Worm (Caenorhabditis elegans) whole organism, late embryonic: ENCODE data around the gene dnj-25.

Source experiments
- C38D4.7 ChIP-seq: fragments of 200-800 bp; sonication (Bioruptor generic); optimal IDR thresholded peaks from 2 replicates; lab custom pipeline; 2018; ENCODE audit warnings: mild to moderate bottlenecking, missing genetic modification characterization, moderate library complexity, missing compliant biosample characterization
- F13H6.1 ChIP-seq: sonication (generic microtip); optimal IDR thresholded peaks from 2 replicates; lab custom pipeline; 2016; ENCODE audit warnings: missing genetic modification characterization, missing compliant biosample characterization
- K09A11.1 ChIP-seq: sonication (generic microtip); optimal IDR thresholded peaks from 2 replicates; lab custom pipeline; 2017; ENCODE audit warnings: antibody characterized with exemption, mild to moderate bottlenecking, missing genetic modification characterization, missing compliant biosample characterization; ENCODE audit not compliant: insufficient read depth
- ama-1 ChIP-seq: fragments of 150-350 bp; optimal IDR thresholded peaks from 2 replicates; lab custom pipeline; 2014
- ceh-14 ChIP-seq: sonication (generic microtip); optimal IDR thresholded peaks from 2 replicates; lab custom pipeline; 2016; ENCODE audit warnings: missing genotype, missing genetic modification characterization, missing compliant biosample characterization
- ceh-18 ChIP-seq: sonication (generic microtip); optimal IDR thresholded peaks from 2 replicates; lab custom pipeline; 2016; ENCODE audit warnings: missing genetic modification characterization, missing compliant biosample characterization
- ceh-2 ChIP-seq: sonication (generic microtip); optimal IDR thresholded peaks from 2 replicates; lab custom pipeline; 2016; ENCODE audit warnings: missing genotype, missing genetic modification characterization, missing compliant biosample characterization
- ceh-22 ChIP-seq: sonication (generic microtip); optimal IDR thresholded peaks from 2 replicates; lab custom pipeline; 2017; ENCODE audit warnings: missing biosample characterization, missing genetic modification characterization
- ceh-24 ChIP-seq: sonication (generic microtip); optimal IDR thresholded peaks from 2 replicates; lab custom pipeline; 2016; ENCODE audit warnings: mild to moderate bottlenecking, missing genetic modification characterization, missing compliant biosample characterization
- ceh-30 ChIP-seq: fragments of 150-350 bp; optimal IDR thresholded peaks from 2 replicates; lab custom pipeline; 2014; ENCODE audit warnings: missing biosample characterization, missing genetic modification characterization
- ceh-31 ChIP-seq: sonication (generic microtip); optimal IDR thresholded peaks from 2 replicates; lab custom pipeline; 2016; ENCODE audit warnings: missing genetic modification characterization, missing compliant biosample characterization
- ceh-34 ChIP-seq: sonication (generic microtip); optimal IDR thresholded peaks from 2 replicates; lab custom pipeline; 2016; ENCODE audit warnings: mild to moderate bottlenecking, missing genetic modification characterization, missing compliant biosample characterization
- ceh-48 ChIP-seq: sonication (generic microtip); optimal IDR thresholded peaks from 2 replicates; lab custom pipeline; 2016; ENCODE audit warnings: missing genetic modification characterization, inconsistent platforms, missing compliant biosample characterization
- ceh-9 ChIP-seq: sonication (generic microtip); optimal IDR thresholded peaks from 2 replicates; lab custom pipeline; 2016; ENCODE audit warnings: mild to moderate bottlenecking, missing genetic modification characterization, inconsistent platforms, missing compliant biosample characterization
- che-1 ChIP-seq: sonication (generic microtip); optimal IDR thresholded peaks from 2 replicates; lab custom pipeline; 2016; ENCODE audit warnings: mild to moderate bottlenecking, missing genetic modification characterization, missing compliant biosample characterization
- elt-2 ChIP-seq: sonication (generic microtip); optimal IDR thresholded peaks from 2 replicates; lab custom pipeline; 2016; ENCODE audit warnings: missing genetic modification reagents, missing genetic modification characterization, missing compliant biosample characterization
- elt-4 ChIP-seq: sonication (generic microtip); optimal IDR thresholded peaks from 2 replicates; lab custom pipeline; 2016; ENCODE audit warnings: missing genetic modification characterization, missing compliant biosample characterization
- eyg-1 ChIP-seq: sonication (generic microtip); optimal IDR thresholded peaks from 2 replicates; lab custom pipeline; 2016; ENCODE audit warnings: missing genotype, missing genetic modification characterization, missing compliant biosample characterization
- fax-1 ChIP-seq: sonication (generic microtip); optimal IDR thresholded peaks from 2 replicates; lab custom pipeline; 2016; ENCODE audit warnings: missing genotype, missing genetic modification characterization, missing compliant biosample characterization
- fkh-10 ChIP-seq: fragments of 150-350 bp; optimal IDR thresholded peaks from 2 replicates; lab custom pipeline; 2014; ENCODE audit warnings: missing biosample characterization, missing genetic modification reagents, missing genetic modification characterization
- gmeb-2 ChIP-seq: sonication (generic microtip); optimal IDR thresholded peaks from 2 replicates; lab custom pipeline; 2016; ENCODE audit warnings: missing genetic modification characterization, inconsistent platforms, missing compliant biosample characterization
- hlh-15 ChIP-seq: sonication (generic microtip); optimal IDR thresholded peaks from 2 replicates; lab custom pipeline; 2016; ENCODE audit warnings: missing genetic modification characterization, missing compliant biosample characterization
- hlh-30 ChIP-seq: sonication (generic microtip); optimal IDR thresholded peaks from 2 replicates; lab custom pipeline; 2017; ENCODE audit warnings: antibody characterized with exemption, missing genetic modification characterization, missing compliant biosample characterization; ENCODE audit not compliant: insufficient read depth
- hlh-8 ChIP-seq: sonication (generic microtip); optimal IDR thresholded peaks from 2 replicates; lab custom pipeline; 2016; ENCODE audit warnings: missing genotype, missing genetic modification characterization, missing compliant biosample characterization
- lim-6 ChIP-seq: sonication (generic microtip); optimal IDR thresholded peaks from 2 replicates; lab custom pipeline; 2016; ENCODE audit warnings: missing genetic modification characterization, missing compliant biosample characterization
- lin-11 ChIP-seq: fragments of 200-800 bp; sonication (Bioruptor generic); optimal IDR thresholded peaks from 2 replicates; lab custom pipeline; 2018; ENCODE audit warnings: mild to moderate bottlenecking, missing genetic modification characterization, missing compliant biosample characterization
- mec-3 ChIP-seq: sonication (generic microtip); optimal IDR thresholded peaks from 2 replicates; lab custom pipeline; 2016; ENCODE audit warnings: borderline replicate concordance, missing genetic modification characterization, missing compliant biosample characterization
- nfya-1 ChIP-seq: sonication (generic microtip); optimal IDR thresholded peaks from 2 replicates; lab custom pipeline; 2017; ENCODE audit warnings: missing genetic modification characterization, mild to moderate bottlenecking, missing compliant biosample characterization, antibody characterized with exemption, moderate library complexity
- nhr-232 ChIP-seq: sonication (generic microtip); optimal IDR thresholded peaks from 2 replicates; lab custom pipeline; 2016; ENCODE audit warnings: missing genetic modification characterization, missing compliant biosample characterization
- odd-2 ChIP-seq: sonication (generic microtip); optimal IDR thresholded peaks from 2 replicates; lab custom pipeline; 2017; ENCODE audit warnings: antibody characterized with exemption, mild to moderate bottlenecking, missing genetic modification characterization, missing compliant biosample characterization
- pag-3 ChIP-seq: sonication (generic microtip); optimal IDR thresholded peaks from 2 replicates; lab custom pipeline; 2016; ENCODE audit warnings: missing compliant biosample characterization, missing genetic modification characterization, borderline replicate concordance
- pat-9 ChIP-seq: fragments of 200-800 bp; sonication (Bioruptor generic); optimal IDR thresholded peaks from 2 replicates; lab custom pipeline; 2018; ENCODE audit warnings: mild to moderate bottlenecking, missing genetic modification characterization, moderate library complexity, missing compliant biosample characterization
- pax-1 ChIP-seq: fragments of 150-350 bp; optimal IDR thresholded peaks from 2 replicates; lab custom pipeline; 2014; ENCODE audit warnings: missing biosample characterization, missing genetic modification characterization
- pha-2 ChIP-seq: sonication (generic microtip); optimal IDR thresholded peaks from 2 replicates; lab custom pipeline; 2017; ENCODE audit warnings: mild to moderate bottlenecking, missing genetic modification characterization, missing compliant biosample characterization
- pros-1 ChIP-seq: fragments of 150-350 bp; optimal IDR thresholded peaks from 2 replicates; lab custom pipeline; 2014; ENCODE audit warnings: missing biosample characterization, missing genetic modification reagents, missing genetic modification characterization
- rnt-1 ChIP-seq: sonication (generic microtip); optimal IDR thresholded peaks from 2 replicates; lab custom pipeline; 2016; ENCODE audit warnings: missing genetic modification characterization, missing compliant biosample characterization
- syd-9 ChIP-seq: sonication (generic microtip); optimal IDR thresholded peaks from 2 replicates; lab custom pipeline; 2016; ENCODE audit warnings: mild to moderate bottlenecking, missing genetic modification characterization, moderate library complexity, missing compliant biosample characterization
- tbx-2 ChIP-seq: sonication (generic microtip); optimal IDR thresholded peaks from 2 replicates; lab custom pipeline; 2016; ENCODE audit warnings: missing genetic modification characterization, missing compliant biosample characterization
- tbx-7 ChIP-seq: sonication (generic microtip); optimal IDR thresholded peaks from 2 replicates; lab custom pipeline; 2016; ENCODE audit warnings: missing genotype, missing genetic modification characterization, missing compliant biosample characterization
- unc-3 ChIP-seq, 2 experiments: fragments of 200-800 bp in 1 of 2; sonication (Bioruptor generic) in 1 of 2; sonication (generic microtip) in 1 of 2; conservative IDR thresholded peaks in 1 of 2; optimal IDR thresholded peaks in 1 of 2; 2 replicates each; pipeline versions ENCODE4 v1.3.6 to Lab custom; 2016 to 2022; ENCODE audit warnings: missing compliant biosample characterization in 2 of 2, missing genetic modification characterization in 2 of 2, missing genetic modification reagents in 1 of 2
- unc-42 ChIP-seq: sonication (generic microtip); optimal IDR thresholded peaks from 2 replicates; lab custom pipeline; 2016; ENCODE audit warnings: missing genotype, missing genetic modification characterization, missing compliant biosample characterization
- unc-55 ChIP-seq: sonication (generic microtip); optimal IDR thresholded peaks from 2 replicates; lab custom pipeline; 2017; ENCODE audit warnings: missing biosample characterization, missing genetic modification reagents, missing genetic modification characterization
- unc-86 ChIP-seq: sonication (generic microtip); optimal IDR thresholded peaks from 2 replicates; lab custom pipeline; 2016; ENCODE audit warnings: missing genetic modification characterization, missing compliant biosample characterization
- zip-5 ChIP-seq: sonication (generic microtip); optimal IDR thresholded peaks from 2 replicates; lab custom pipeline; 2016; ENCODE audit warnings: missing genetic modification characterization, missing compliant biosample characterization

dnj-25 gene

DNA sequence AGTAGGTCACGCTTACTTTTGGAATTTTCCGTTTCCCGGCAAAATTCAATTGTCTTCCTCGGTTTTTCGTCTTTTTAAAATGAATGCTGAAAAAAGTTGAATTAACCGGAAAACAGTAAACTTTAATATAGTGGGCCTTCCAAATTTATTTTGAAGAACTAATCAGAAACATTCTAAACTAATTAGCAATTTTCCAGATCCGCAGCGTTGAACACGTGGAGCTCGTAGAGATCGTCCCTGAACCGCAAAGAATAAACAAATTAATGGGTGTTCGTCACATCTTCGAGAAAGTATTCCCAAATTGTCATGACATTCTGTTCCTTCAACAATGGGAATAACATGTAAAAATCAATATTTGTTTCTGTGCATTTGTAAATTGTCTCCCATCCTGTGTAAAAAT, 27.9 kb downstream of the dnj-25 start:
- no peak for TF ChIP-seq ceh-14 (tag; lab: Kevin White, UChicago)
- no peak for TF ChIP-seq pha-2 (tag; lab: Kevin White, UChicago)
- TF ChIP-seq ceh-2: no peak
- TF ChIP-seq fax-1: no peak
- no peak for TF ChIP-seq ceh-18 (tag; lab: Kevin White, UChicago)
- TF ChIP-seq eyg-1 (tag; lab: Kevin White, UChicago): no peak
- no peak for TF ChIP-seq unc-86 (tag; lab: Kevin White, UChicago)
- no peak for TF ChIP-seq mec-3
- no peak for TF ChIP-seq hlh-8 (tag; lab: Kevin White, UChicago)
- no peak for TF ChIP-seq fkh-10 (GFP tag; lab: Kevin White, UChicago)
- no peak for TF ChIP-seq tbx-7 (tag; lab: Kevin White, UChicago)
- no peak for TF ChIP-seq hlh-30 (tag; lab: Kevin White, UChicago)
- TF ChIP-seq ceh-34 (tag; lab: Kevin White, UChicago): no peak
- TF ChIP-seq elt-2: no peak
- TF ChIP-seq rnt-1: no peak
- TF ChIP-seq pag-3: no peak
- TF ChIP-seq lin-11 (tag; lab: Kevin White, UChicago): no peak

ce11 chrV:20714503-20714902, 29.6 kb downstream of the dnj-25 start:
- TF ChIP-seq hlh-15 (tag; lab: Kevin White, UChicago) (no peak), lin-11 (tag; lab: Kevin White, UChicago) (no peak), zip-5 (tag; lab: Kevin White, UChicago) (no peak), gmeb-2 (tag; lab: Kevin White, UChicago) (no peak), syd-9 (tag; lab: Kevin White, UChicago) (no peak), fax-1 (no peak), elt-4 (tag; lab: Kevin White, UChicago) (no peak), unc-3 (GFP tag; conservative IDR thresholded peaks at IDR 0.05; lab: Robert Waterston, UW) (no peak), unc-3 (tag; optimal IDR thresholded peaks at IDR 0.05; lab: Kevin White, UChicago) (no peak), ceh-9 (no peak)

ce11 chrV:20713620-20714019, 30.5 kb downstream of the dnj-25 start, which contains the start of gene Y44A6C.1:
TSS of gene Y44A6C.1 (plus strand) at chrV:20713920.
- no peak for TF ChIP-seq F13H6.1 (tag; lab: Kevin White, UChicago)
- TF ChIP-seq ceh-31 (tag; lab: Kevin White, UChicago): no peak
- no peak for TF ChIP-seq fkh-10 (GFP tag; lab: Kevin White, UChicago)
- TF ChIP-seq nhr-232: no peak
- no peak for TF ChIP-seq lim-6 (tag; lab: Kevin White, UChicago)
- TF ChIP-seq hlh-8 (tag; lab: Kevin White, UChicago): no peak
- TF ChIP-seq K09A11.1 (tag; lab: Kevin White, UChicago): no peak
- TF ChIP-seq eyg-1 (tag; lab: Kevin White, UChicago): no peak
- no peak for TF ChIP-seq nfya-1 (tag; lab: Kevin White, UChicago)
- TF ChIP-seq pat-9: no peak
- TF ChIP-seq unc-3 (GFP tag; conservative IDR thresholded peaks at IDR 0.05; lab: Robert Waterston, UW): no peak
- no peak for TF ChIP-seq unc-3 (tag; optimal IDR thresholded peaks at IDR 0.05; lab: Kevin White, UChicago)

ce11 chrV:20712994-20713326, 31.2 kb downstream of the dnj-25 start:
- TF ChIP-seq pat-9 (peak; percentile 29), ceh-18 (tag; lab: Kevin White, UChicago) (peak; percentile 69), che-1 (tag; lab: Kevin White, UChicago) (no peak), ama-1 (lab: Kevin White, UChicago) (no peak), C38D4.7 (GFP tag; lab: Kevin White, UChicago) (no peak), tbx-2 (tag; lab: Kevin White, UChicago) (peak; percentile 25), pros-1 (tag; lab: Kevin White, UChicago) (peak; percentile 31), ceh-30 (tag; lab: Kevin White, UChicago) (peak; percentile 45), pax-1 (tag; lab: Kevin White, UChicago) (peak; percentile 55), ceh-48 (tag; lab: Kevin White, UChicago) (no peak), rnt-1 (peak; percentile 9), ceh-34 (tag; lab: Kevin White, UChicago) (peak; percentile 13), unc-42 (tag; lab: Kevin White, UChicago) (peak; percentile 26), ceh-31 (tag; lab: Kevin White, UChicago) (peak; percentile 15), unc-55 (GFP tag; lab: Kevin White, UChicago) (peak; percentile 65), ceh-22 (tag; lab: Kevin White, UChicago) (no peak), pag-3 (no peak), hlh-30 (tag; lab: Kevin White, UChicago) (peak; percentile 43), ceh-24 (tag; lab: Kevin White, UChicago) (no peak), odd-2 (tag; lab: Kevin White, UChicago) (no peak), nfya-1 (tag; lab: Kevin White, UChicago) (peak; percentile 24)
